Worm (Caenorhabditis elegans) whole organism, L4/young adult: ENCODE results near the gene hpo-18.

ENCODE experiments used
- W03F9.2 ChIP-seq: fragments of 150-350 bp; optimal IDR thresholded peaks from 2 replicates; lab custom pipeline; 2014; ENCODE audit warnings: missing biosample characterization, missing genetic modification characterization
- dao-5 ChIP-seq: sonication (generic microtip); optimal IDR thresholded peaks from 2 replicates; lab custom pipeline; 2016; ENCODE audit warnings: missing genotype, missing genetic modification characterization, moderate library complexity, missing compliant biosample characterization

DNA sequence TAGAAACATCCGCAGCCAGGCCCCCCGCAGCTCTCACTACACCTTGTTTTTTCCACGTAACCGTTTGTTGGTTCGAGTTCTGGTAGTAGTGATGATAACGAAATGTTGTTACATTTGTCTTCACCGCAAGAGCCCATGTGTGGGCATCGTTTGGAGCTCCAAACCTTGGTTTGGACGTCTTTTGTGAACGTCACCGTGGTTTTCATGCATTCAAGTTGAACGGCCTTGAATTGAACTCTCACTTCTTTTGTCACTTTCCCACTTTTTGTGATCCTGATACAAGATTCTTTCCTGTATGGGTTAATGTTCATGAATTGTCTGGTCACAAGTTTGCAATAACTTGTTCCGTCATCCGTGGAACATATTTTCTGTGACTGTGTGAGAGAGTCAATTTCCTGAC, 42.4 kb downstream of the hpo-18 start:
- TF ChIP-seq dao-5 (tag; lab: Kevin White, UChicago) (no peak), W03F9.2 (no peak)
